Fruit fly (Drosophila melanogaster) whole organism, embryonic: ENCODE measurements around the gene CG42835.

Source experiments
- Adf1 ChIP-seq: fragments of 200-800 bp; sonication (Bioruptor generic); IDR thresholded peaks from 2 replicates; pipeline ENCODE4 v1.3.6; 2022; ENCODE audit warnings: missing biosample characterization, missing genetic modification characterization
- Asciz ChIP-seq: fragments of 200-800 bp; sonication (Bioruptor generic); optimal IDR thresholded peaks from 2 replicates; lab custom pipeline; 2017; ENCODE audit warnings: missing biosample characterization, mild to moderate bottlenecking, missing genetic modification characterization, missing genetic modification reagents
- CG10321 ChIP-seq: fragments of 200-800 bp; sonication (Bioruptor generic); IDR thresholded peaks from 2 replicates; pipeline ENCODE4 v1.3.6; 2022; ENCODE audit warnings: missing biosample characterization, missing genetic modification characterization
- CG10431 ChIP-seq: fragments of 200-800 bp; sonication (Bioruptor generic); optimal IDR thresholded peaks from 3 replicates; lab custom pipeline; 2018; ENCODE audit warnings: missing biosample characterization, mild to moderate bottlenecking, missing genetic modification characterization
- CG11456 ChIP-seq: fragments of 200-800 bp; sonication (Bioruptor generic); IDR thresholded peaks from 3 replicates; pipeline ENCODE4 v1.3.6; 2022; ENCODE audit warnings: missing biosample characterization, missing genetic modification characterization
- CG12071 ChIP-seq: fragments of 200-800 bp; sonication (Bioruptor generic); optimal IDR thresholded peaks from 3 replicates; lab custom pipeline; 2018; ENCODE audit warnings: missing biosample characterization, mild to moderate bottlenecking, missing genetic modification characterization
- CG14441 ChIP-seq: fragments of 200-800 bp; sonication (Bioruptor generic); IDR thresholded peaks from 2 replicates; pipeline ENCODE4 v1.3.6; 2022; ENCODE audit warnings: missing biosample characterization, missing genetic modification characterization
- CG17186 ChIP-seq: fragments of 200-800 bp; sonication (Bioruptor generic); optimal IDR thresholded peaks from 3 replicates; lab custom pipeline; 2017; ENCODE audit warnings: missing biosample characterization, missing genetic modification reagents, missing genetic modification characterization
- CG17361 ChIP-seq: fragments of 200-800 bp; sonication (Bioruptor generic); IDR thresholded peaks from 3 replicates; pipeline ENCODE4 v1.3.6; 2022; ENCODE audit warnings: missing biosample characterization, missing genetic modification characterization
- CG18619 ChIP-seq: fragments of 200-800 bp; sonication (Bioruptor generic); optimal IDR thresholded peaks from 3 replicates; lab custom pipeline; 2017; ENCODE audit warnings: missing biosample characterization, mild to moderate bottlenecking, missing genetic modification characterization
- CG3726 ChIP-seq: fragments of 200-800 bp; sonication (Bioruptor generic); IDR thresholded peaks from 3 replicates; pipeline ENCODE4, ENCODE4 v1.3.6; 2022; ENCODE audit warnings: missing biosample characterization, missing genetic modification characterization
- CG6175 ChIP-seq: fragments of 200-800 bp; sonication (Bioruptor generic); IDR thresholded peaks from 3 replicates; pipeline ENCODE4 v1.3.6; 2022; ENCODE audit warnings: missing biosample characterization, missing genetic modification characterization
- CG7987 ChIP-seq: fragments of 200-800 bp; sonication (Bioruptor generic); optimal IDR thresholded peaks from 2 replicates; lab custom pipeline; 2018; ENCODE audit warnings: missing biosample characterization, mild to moderate bottlenecking, missing genetic modification characterization, moderate library complexity
- CG9817 ChIP-seq: fragments of 200-800 bp; sonication (Bioruptor generic); optimal IDR thresholded peaks from 2 replicates; lab custom pipeline; 2018; ENCODE audit warnings: missing biosample characterization, mild to moderate bottlenecking, missing genetic modification characterization, moderate library complexity
- Dll ChIP-seq: fragments of 200-800 bp; sonication (Bioruptor generic); IDR thresholded peaks from 4 replicates; pipeline ENCODE4 v1.3.6; 2022; ENCODE audit warnings: missing biosample characterization, missing genetic modification characterization; ENCODE audit not compliant: partially characterized antibody
- Drgx ChIP-seq: fragments of 200-800 bp; sonication (Bioruptor generic); IDR thresholded peaks from 2 replicates; pipeline ENCODE4 v1.3.6; 2022; ENCODE audit warnings: missing biosample characterization, missing genetic modification characterization
- Elba2 ChIP-seq: fragments of 200-800 bp; sonication (Bioruptor generic); optimal IDR thresholded peaks from 3 replicates; lab custom pipeline; 2016; ENCODE audit warnings: missing biosample characterization, missing genetic modification characterization
- Ets97D ChIP-seq: fragments of 200-800 bp; sonication (Bioruptor generic); optimal IDR thresholded peaks from 3 replicates; lab custom pipeline; 2016; ENCODE audit warnings: missing biosample characterization, missing genetic modification characterization
- Hr3 ChIP-seq: fragments of 200-800 bp; sonication (Bioruptor generic); optimal IDR thresholded peaks from 3 replicates; lab custom pipeline; 2016; ENCODE audit warnings: missing biosample characterization, missing genetic modification characterization
- Hr78 ChIP-seq, 2 experiments: fragments of 200-800 bp in 1 of 2; fragments of >200 bp in 1 of 2; sonication (Bioruptor generic) in 1 of 2; optimal IDR thresholded peaks; 2 replicates each; lab custom pipeline; 2017 to 2019; ENCODE audit warnings: missing biosample characterization in 2 of 2, missing genetic modification characterization in 2 of 2, mild to moderate bottlenecking in 1 of 2, moderate library complexity in 1 of 2
- Jarid2 ChIP-seq: fragments of 200-800 bp; sonication (Bioruptor generic); optimal IDR thresholded peaks from 3 replicates; lab custom pipeline; 2017; ENCODE audit warnings: mild to moderate bottlenecking, missing biosample characterization, missing genetic modification reagents, missing genetic modification characterization
- Med ChIP-seq: fragments of 200-800 bp; sonication (Bioruptor generic); peaks from one replicate; lab custom pipeline; 2016; ENCODE audit warnings: missing biosample characterization, missing genetic modification characterization, mild to moderate bottlenecking, inconsistent platforms, moderate library complexity
- Mrtf ChIP-seq: fragments of 200-800 bp; sonication (Bioruptor generic); IDR thresholded peaks from 3 replicates; pipeline ENCODE4 v1.3.6; 2022; ENCODE audit warnings: missing biosample characterization, missing genetic modification characterization
- Sox102F ChIP-seq: fragments of 200-800 bp; sonication (Bioruptor generic); optimal IDR thresholded peaks from 2 replicates; lab custom pipeline; 2018; ENCODE audit warnings: missing biosample characterization, mild to moderate bottlenecking, missing genetic modification characterization, moderate library complexity
- Usf ChIP-seq: fragments of 200-800 bp; sonication (Bioruptor generic); optimal IDR thresholded peaks from 2 replicates; lab custom pipeline; 2017; ENCODE audit warnings: missing genotype, missing biosample characterization, missing genetic modification characterization
- amos ChIP-seq: fragments of 200-800 bp; sonication (Bioruptor generic); IDR thresholded peaks from 2 replicates; pipeline ENCODE4 v1.3.6; 2022; ENCODE audit warnings: missing biosample characterization, missing genetic modification characterization; ENCODE audit not compliant: partially characterized antibody
- bcd ChIP-seq: fragments of 200-800 bp; sonication (Bioruptor generic); optimal IDR thresholded peaks from 2 replicates; lab custom pipeline; 2017; ENCODE audit warnings: missing biosample characterization, mild to moderate bottlenecking, missing genetic modification characterization
- chinmo ChIP-seq: fragments of 200-800 bp; sonication (Bioruptor generic); IDR thresholded peaks from 4 replicates; pipeline ENCODE4 v1.3.6; 2022; ENCODE audit warnings: missing biosample characterization, missing genetic modification characterization; ENCODE audit not compliant: partially characterized antibody
- crol ChIP-seq: fragments of 200-800 bp; sonication (Bioruptor generic); IDR thresholded peaks from 2 replicates; pipeline ENCODE4 v1.3.6; 2022; ENCODE audit warnings: missing biosample characterization, missing genetic modification characterization
- fd102C ChIP-seq: fragments of 200-800 bp; sonication (Bioruptor generic); optimal IDR thresholded peaks from 2 replicates; lab custom pipeline; 2018; ENCODE audit warnings: missing biosample characterization, mild to moderate bottlenecking, missing genetic modification characterization, moderate library complexity
- gem ChIP-seq: fragments of 200-800 bp; sonication (Bioruptor generic); optimal IDR thresholded peaks from 2 replicates; lab custom pipeline; 2019; ENCODE audit warnings: missing biosample characterization, mild to moderate bottlenecking, missing genetic modification characterization, moderate library complexity
- grau ChIP-seq: fragments of 200-800 bp; optimal IDR thresholded peaks from 3 replicates; lab custom pipeline; 2019; ENCODE audit warnings: missing biosample characterization, mild to moderate bottlenecking, missing genetic modification characterization, moderate library complexity
- hb ChIP-seq: fragments of 200-800 bp; sonication (Bioruptor generic); IDR thresholded peaks from 3 replicates; pipeline ENCODE4 v1.3.6; 2022; ENCODE audit warnings: missing biosample characterization, missing genetic modification characterization; ENCODE audit not compliant: partially characterized antibody
- nmo ChIP-seq: fragments of 200-800 bp; sonication (Bioruptor generic); optimal IDR thresholded peaks from 2 replicates; lab custom pipeline; 2018; ENCODE audit warnings: missing biosample characterization, mild to moderate bottlenecking, missing genetic modification characterization, moderate library complexity
- sens-2 ChIP-seq: fragments of 200-800 bp; sonication (Bioruptor generic); IDR thresholded peaks from 2 replicates; pipeline ENCODE4 v1.3.6; 2022; ENCODE audit warnings: missing biosample characterization, missing genetic modification characterization
- ttk ChIP-seq: fragments of 200-800 bp; sonication (Bioruptor generic); IDR thresholded peaks from 2 replicates; pipeline ENCODE4 v2.1.2; 2022; ENCODE audit warnings: missing biosample characterization, missing genetic modification characterization
- z ChIP-seq: fragments of 200-800 bp; sonication (Bioruptor generic); IDR thresholded peaks from 3 replicates; pipeline ENCODE4 v1.3.6; 2022; ENCODE audit warnings: missing biosample characterization, missing genetic modification characterization
- zen2 ChIP-seq: fragments of 200-800 bp; sonication (Bioruptor generic); IDR thresholded peaks from 3 replicates; pipeline ENCODE4 v1.3.6; 2022; ENCODE audit warnings: missing biosample characterization, missing genetic modification characterization; ENCODE audit not compliant: partially characterized antibody

CG42835 gene

DNA sequence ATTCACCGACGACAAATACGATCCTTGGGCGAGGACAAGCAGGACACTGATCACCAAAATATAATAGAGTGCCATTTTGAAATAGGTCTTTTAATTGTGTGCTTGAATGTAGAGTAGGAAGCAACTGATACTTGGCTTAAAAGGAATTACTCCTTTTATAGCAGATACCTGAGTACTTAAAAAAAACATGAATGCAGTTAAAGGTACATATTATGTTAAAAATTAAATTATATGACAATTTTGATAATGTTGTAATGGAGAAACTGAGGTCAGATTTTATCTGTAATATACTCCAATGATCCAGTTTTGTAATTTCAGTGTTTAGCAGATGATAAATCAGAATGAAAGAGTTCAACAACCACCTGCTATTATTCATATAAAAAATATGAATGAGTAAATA is 1.7 kb downstream of the CG42835 start, which contains the start of gene CG14332 (continued):
- no peak for TF ChIP-seq fd102C (GFP tag; lab: Kevin White, UChicago)
- no peak for TF ChIP-seq Hr78 (GFP tag; optimal IDR thresholded peaks at IDR 0.05; lab: Kevin White, UChicago)

dm6 chr3R:17425417-17425915 is 5.0 kb downstream of the CG42835 start, which contains the start of gene cysu:
cysu (plus strand) TSS chr3R:17425768.
- TF ChIP-seq chinmo = peak; percentile 82; the same call in 1 of the 4 replicates
- no peak for TF ChIP-seq sens-2 (GFP tag; lab: Robert Waterston, UW)
- peak; percentile 44; the same call in 1 of the 3 replicates for TF ChIP-seq zen2 (GFP tag; lab: Robert Waterston, UW)
- TF ChIP-seq Adf1 (GFP tag; lab: Robert Waterston, UW) = peak; percentile 87
- TF ChIP-seq Usf (GFP tag; lab: Kevin White, UChicago) = no peak
- TF ChIP-seq Dll = no peak
- TF ChIP-seq hb (GFP tag; lab: Robert Waterston, UW) = no peak
- TF ChIP-seq z (GFP tag; lab: Robert Waterston, UW) = peak; percentile 95
- peak; percentile 58 for TF ChIP-seq Jarid2
- TF ChIP-seq CG6175 = peak; percentile 63; the same call in 2 of the 3 replicates
- TF ChIP-seq, all 482 proteins: peak for 6

DNA sequence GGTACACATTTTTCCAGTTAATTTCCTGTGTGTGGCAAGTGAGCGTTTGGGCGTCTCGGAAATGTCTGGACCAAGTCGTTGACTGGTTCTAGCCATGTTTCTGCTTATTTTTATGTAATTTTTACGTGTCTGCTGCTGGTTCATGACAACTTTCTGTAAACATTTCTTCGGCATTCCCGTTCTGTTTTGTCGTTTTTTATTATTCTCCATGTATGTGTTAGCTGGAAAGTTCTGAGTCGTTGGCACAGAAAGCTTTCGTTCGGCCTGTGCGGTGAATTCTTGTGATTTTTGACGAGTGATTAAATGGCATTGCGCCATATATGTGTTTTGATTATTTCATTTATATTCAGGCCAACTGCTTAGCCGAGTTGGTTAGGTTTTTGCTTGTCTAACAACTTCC is 5.8 kb downstream of the CG42835 start:
- no peak for TF ChIP-seq Ets97D (GFP tag; lab: Kevin White, UChicago)
- peak; percentile 93 for TF ChIP-seq CG10431 (GFP tag; lab: Kevin White, UChicago)
- TF ChIP-seq, all 482 proteins: peak for 1

- peak; percentile 68 for TF ChIP-seq Drgx
- no peak for TF ChIP-seq bcd (GFP tag; lab: Kevin White, UChicago)
Observed at dm6 chr3R:17430481-17430880, 10.0 kb downstream of the CG42835 start.

- 0 out of 3 replicates have a peak, but pooled peaks have one; percentile 9 for TF ChIP-seq CG11456 (GFP tag; lab: Robert Waterston, UW)
- TF ChIP-seq nmo (GFP tag; lab: Kevin White, UChicago) = no peak
- TF ChIP-seq Mrtf (GFP tag; lab: Robert Waterston, UW) = no peak
- peak; percentile 31 for TF ChIP-seq Elba2 (GFP tag; lab: Kevin White, UChicago)
- TF ChIP-seq CG3726 (GFP tag; lab: Robert Waterston, UW) = no peak
- TF ChIP-seq, all 482 proteins: peak for 2
Observed at dm6 chr3R:17433117-17433516, 12.7 kb downstream of the CG42835 start.

DNA sequence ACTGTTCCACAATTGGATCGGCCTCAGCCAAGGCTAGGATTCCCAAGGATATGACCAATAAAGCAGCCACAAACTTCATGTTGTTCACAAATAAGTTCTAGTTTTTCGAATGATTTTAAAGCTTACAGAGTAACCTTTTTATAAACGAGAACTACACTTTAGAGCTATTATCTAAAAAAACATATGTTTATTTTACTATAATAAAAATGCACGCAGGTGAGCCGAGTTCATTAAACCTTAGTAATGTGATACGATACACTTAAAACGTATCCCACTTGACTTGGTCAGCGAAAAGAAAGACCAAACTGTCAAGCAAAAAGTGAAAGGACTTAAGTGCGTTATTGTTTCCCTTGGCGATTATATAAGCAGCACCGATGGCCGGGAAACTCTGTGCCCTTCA is 13.9 kb downstream of the CG42835 start, which contains the start of gene CG44090:
CG44090 (minus strand) TSS at position 101 of the 400 bp plus-strand sequence.
- TF ChIP-seq CG12071 (GFP tag; lab: Kevin White, UChicago) = no peak
- no peak for TF ChIP-seq CG7987 (GFP tag; lab: Kevin White, UChicago)
- no peak for TF ChIP-seq CG17361 (GFP tag; lab: Robert Waterston, UW)
- no peak for TF ChIP-seq ttk (GFP tag; lab: Robert Waterston, UW)
- TF ChIP-seq Asciz = no peak
- no peak for TF ChIP-seq Hr78 (GFP tag; optimal IDR thresholded peaks at IDR 0.05; lab: Kevin White, UChicago)

DNA sequence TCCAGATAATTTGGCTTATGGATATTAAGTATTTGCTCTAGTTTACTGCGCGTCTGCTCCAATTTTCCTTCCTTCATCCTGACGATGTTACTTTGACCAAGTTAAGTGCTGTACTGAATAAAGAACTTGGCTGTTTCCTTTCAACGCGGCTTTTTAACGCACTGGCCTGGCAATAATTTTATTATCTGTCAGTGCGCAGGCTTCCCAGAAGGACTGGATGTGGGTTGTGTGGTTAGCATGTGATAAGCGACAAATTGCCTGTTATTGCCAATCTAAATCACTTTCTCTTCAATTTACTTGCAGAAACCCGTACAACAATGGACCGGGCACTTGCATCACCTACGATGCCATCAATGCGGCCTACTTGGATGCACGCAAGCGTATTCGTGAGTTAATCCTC is 20.2 kb downstream of the CG42835 start, which contains the start of gene CG14331:
CG14331 (minus strand) TSS at position 101 of the 400 bp plus-strand sequence.
- TF ChIP-seq gem (tag; lab: Kevin White, UChicago) (no peak), CG9817 (tag; lab: Kevin White, UChicago) (no peak), CG18619 (GFP tag; lab: Kevin White, UChicago) (no peak), Sox102F (GFP tag; lab: Kevin White, UChicago) (no peak), Hr3 (GFP tag; lab: Kevin White, UChicago) (no peak), Med (GFP tag; lab: Kevin White, UChicago) (no peak), crol (GFP tag; lab: Robert Waterston, UW) (no peak), amos (GFP tag; lab: Robert Waterston, UW) (no peak), grau (tag; lab: Kevin White, UChicago) (no peak), CG17186 (GFP tag; lab: Kevin White, UChicago) (no peak), CG14441 (GFP tag; lab: Robert Waterston, UW) (no peak), CG10321 (GFP tag; lab: Robert Waterston, UW) (no peak)
- TF ChIP-seq, all 482 proteins: peak for 0
